Worm (Caenorhabditis elegans): ENCODE measurements around the gene ddn-3.

DNA sequence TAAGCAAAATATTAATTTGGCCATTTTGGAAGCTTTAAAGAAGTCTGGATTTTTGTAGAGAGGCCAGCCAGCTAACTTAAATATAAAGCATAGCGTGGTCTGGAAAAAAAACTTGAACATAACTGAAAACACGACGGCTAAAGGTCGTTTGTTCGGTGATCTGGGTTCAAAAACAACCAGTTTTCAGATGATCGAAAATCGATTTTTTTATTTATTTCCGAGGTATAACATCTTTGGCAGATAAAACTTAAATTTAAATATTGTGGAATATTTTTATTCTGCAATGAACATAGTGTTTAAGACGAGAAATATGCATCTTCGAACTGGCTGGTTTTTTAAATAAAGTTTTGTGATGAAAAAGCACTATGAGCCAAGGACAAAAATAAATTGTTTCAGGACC lies 42.4 kb downstream of the ddn-3 start, which contains the start of gene F40G12.4:
- TF ChIP-seq zag-1 (tag; optimal IDR thresholded peaks at IDR 0.05) (no peak), nhr-77 (tag; optimal IDR thresholded peaks at IDR 0.05) (no peak), R02D3.7 (tag; optimal IDR thresholded peaks at IDR 0.05) (no peak), mdl-1 (tag; optimal IDR thresholded peaks at IDR 0.05) (no peak), crh-2 (tag; optimal IDR thresholded peaks at IDR 0.05) (no peak), gmeb-1 (tag; optimal IDR thresholded peaks at IDR 0.05) (no peak), snpc-4 (tag; optimal IDR thresholded peaks at IDR 0.05) (no peak)

Data from whole organism, L2 larva.